Worm (Caenorhabditis elegans) whole organism, L3 larva: Measurements from ENCODE around the gene D1005.5.

Source experiments
- ZK546.5 ChIP-seq: sonication (generic microtip); optimal IDR thresholded peaks from 2 replicates; lab custom pipeline; 2017; ENCODE audit warnings: missing biosample characterization, missing genetic modification characterization
- ama-1 ChIP-seq: fragments of 150-350 bp; optimal IDR thresholded peaks from 2 replicates; lab custom pipeline; 2018
- lin-39 ChIP-seq: fragments of 150-350 bp; optimal IDR thresholded peaks from 2 replicates; lab custom pipeline; 2018; ENCODE audit warnings: missing biosample characterization, missing genetic modification reagents, missing genetic modification characterization
- nhr-12 ChIP-seq: fragments of 150-350 bp; optimal IDR thresholded peaks from 2 replicates; lab custom pipeline; 2014; ENCODE audit warnings: missing biosample characterization, missing genetic modification characterization
- nhr-237 ChIP-seq: fragments of 150-350 bp; optimal IDR thresholded peaks from 2 replicates; lab custom pipeline; 2014; ENCODE audit warnings: missing biosample characterization, missing genetic modification characterization
- nhr-43 ChIP-seq: sonication (generic microtip); optimal IDR thresholded peaks from 2 replicates; lab custom pipeline; 2016; ENCODE audit warnings: mild to moderate bottlenecking, missing genetic modification characterization, missing compliant biosample characterization; ENCODE audit not compliant: poor library complexity, severe bottlenecking
- skn-1 ChIP-seq: fragments of 150-350 bp; optimal IDR thresholded peaks from 2 replicates; lab custom pipeline; 2014; ENCODE audit warnings: missing biosample characterization, missing genetic modification characterization
- unc-39 ChIP-seq: sonication (generic microtip); optimal IDR thresholded peaks from 4 replicates; lab custom pipeline; 2017; ENCODE audit warnings: missing biosample characterization, missing genetic modification characterization
- zag-1 ChIP-seq: fragments of 150-350 bp; optimal IDR thresholded peaks from 2 replicates; lab custom pipeline; 2014; ENCODE audit warnings: missing biosample characterization, missing genetic modification characterization

DNA sequence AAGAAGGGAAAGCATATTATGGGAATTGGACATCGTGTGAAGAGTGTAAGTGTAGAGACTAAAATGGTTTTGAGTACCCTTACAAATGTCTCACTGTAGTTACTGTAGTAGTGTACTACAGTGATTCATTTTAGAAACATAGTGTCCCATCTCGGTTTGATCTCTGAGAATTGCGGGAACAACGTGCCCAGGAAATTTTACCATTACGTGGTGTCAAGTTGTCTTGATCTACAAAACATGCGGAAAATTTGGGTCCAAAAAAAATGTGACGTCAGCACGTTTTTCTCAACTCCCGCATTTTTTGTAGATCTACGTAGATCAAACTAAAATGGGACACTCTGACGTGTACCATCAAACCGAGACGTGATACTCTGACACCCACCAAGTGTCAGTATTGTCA lies 10.4 kb upstream of the D1005.5 start:
- TF ChIP-seq lin-39 (tag; lab: Kevin White, UChicago) (no peak), unc-39 (tag; lab: Kevin White, UChicago) (no peak), skn-1 (tag; lab: Kevin White, UChicago) (no peak), ZK546.5 (tag; lab: Kevin White, UChicago) (no peak), nhr-237 (tag; lab: Kevin White, UChicago) (no peak), ama-1 (lab: Kevin White, UChicago) (no peak), zag-1 (no peak), nhr-12 (tag; lab: Kevin White, UChicago) (no peak), nhr-43 (tag; lab: Kevin White, UChicago) (no peak)
